Fruit fly (Drosophila melanogaster) whole organism, prepupa: ENCODE measurements around the gene Ubr3.
A peak's percentile ranks its signal among the peaks of the same experiment; 100 is the strongest.

Experiments
- Blimp-1 ChIP-seq: fragments of 200-800 bp; sonication (Bioruptor generic); optimal IDR thresholded peaks from 3 replicates; lab custom pipeline; 2017; ENCODE audit warnings: missing biosample characterization, missing genetic modification characterization, mild to moderate bottlenecking, moderate library complexity, missing genetic modification reagents
- CG10669 ChIP-seq: fragments of 200-800 bp; sonication (Bioruptor generic); optimal IDR thresholded peaks from 3 replicates; lab custom pipeline; 2018; ENCODE audit warnings: missing biosample characterization, mild to moderate bottlenecking, missing genetic modification characterization, moderate library complexity
- CG11762 ChIP-seq: fragments of 200-800 bp; sonication (Bioruptor generic); optimal IDR thresholded peaks from 3 replicates; lab custom pipeline; 2016; ENCODE audit warnings: missing biosample characterization, missing genetic modification characterization; ENCODE audit not compliant: insufficient read depth
- CG11902 ChIP-seq: fragments of 200-800 bp; sonication (Bioruptor generic); optimal IDR thresholded peaks from 3 replicates; lab custom pipeline; 2016; ENCODE audit warnings: missing biosample characterization, missing genetic modification characterization
- CG1621 ChIP-seq: fragments of 200-800 bp; sonication (Bioruptor generic); optimal IDR thresholded peaks from 3 replicates; lab custom pipeline; 2018; ENCODE audit warnings: missing biosample characterization, mild to moderate bottlenecking, missing genetic modification characterization
- CG3032 ChIP-seq: fragments of 200-800 bp; optimal IDR thresholded peaks from 2 replicates; lab custom pipeline; 2019; ENCODE audit warnings: missing biosample characterization, mild to moderate bottlenecking, missing genetic modification characterization, moderate library complexity
- CG31627 ChIP-seq: fragments of 200-800 bp; sonication (Bioruptor generic); optimal IDR thresholded peaks from 3 replicates; lab custom pipeline; 2016; ENCODE audit warnings: missing biosample characterization, missing genetic modification characterization
- CG34406 ChIP-seq: fragments of 200-800 bp; sonication (Bioruptor generic); optimal IDR thresholded peaks from 3 replicates; lab custom pipeline; 2016; ENCODE audit warnings: missing biosample characterization, missing genetic modification characterization
- CG3919 ChIP-seq: fragments of 200-800 bp; sonication (Bioruptor generic); optimal IDR thresholded peaks from 3 replicates; lab custom pipeline; 2016; ENCODE audit warnings: missing biosample characterization, missing genetic modification characterization
- CG4318 ChIP-seq: fragments of 200-800 bp; sonication (Bioruptor generic); optimal IDR thresholded peaks from 3 replicates; lab custom pipeline; 2017; ENCODE audit warnings: missing biosample characterization, mild to moderate bottlenecking, missing genetic modification characterization
- CG6163 ChIP-seq: fragments of 200-800 bp; sonication (Bioruptor generic); IDR thresholded peaks from 3 replicates; pipeline ENCODE4 v1.3.6; 2022; ENCODE audit warnings: missing biosample characterization, missing genetic modification characterization
- CG6792 ChIP-seq: fragments of 200-800 bp; sonication (Bioruptor generic); optimal IDR thresholded peaks from 3 replicates; lab custom pipeline; 2016; ENCODE audit warnings: missing biosample characterization, missing genetic modification characterization
- CG6808 ChIP-seq: fragments of 200-800 bp; sonication (Bioruptor generic); optimal IDR thresholded peaks from 3 replicates; lab custom pipeline; 2017; ENCODE audit warnings: missing biosample characterization, missing genetic modification characterization, mild to moderate bottlenecking, moderate library complexity, missing genetic modification reagents
- CG7368 ChIP-seq: fragments of 200-800 bp; sonication (Bioruptor generic); optimal IDR thresholded peaks from 3 replicates; lab custom pipeline; 2016; ENCODE audit warnings: missing biosample characterization, missing genetic modification characterization
- CG8119 ChIP-seq: fragments of 200-800 bp; sonication (Bioruptor generic); IDR thresholded peaks from 3 replicates; pipeline ENCODE4 v1.3.6; 2022; ENCODE audit warnings: missing biosample characterization, missing genetic modification characterization
- CG8319 ChIP-seq: fragments of 200-800 bp; sonication (Bioruptor generic); optimal IDR thresholded peaks from 3 replicates; lab custom pipeline; 2016; ENCODE audit warnings: missing biosample characterization, missing genetic modification characterization
- CG8632 ChIP-seq: fragments of 200-800 bp; sonication (Bioruptor generic); optimal IDR thresholded peaks from 3 replicates; lab custom pipeline; 2016; ENCODE audit warnings: missing biosample characterization, missing genetic modification characterization
- CG9139 ChIP-seq: fragments of 200-800 bp; sonication (Bioruptor generic); optimal IDR thresholded peaks from 3 replicates; lab custom pipeline; 2017; ENCODE audit warnings: missing biosample characterization, mild to moderate bottlenecking, missing genetic modification characterization
- Eip75B ChIP-seq: fragments of 200-800 bp; sonication (Bioruptor generic); optimal IDR thresholded peaks from 3 replicates; lab custom pipeline; 2016; ENCODE audit warnings: missing biosample characterization, missing genetic modification characterization
- Eip78C ChIP-seq: fragments of 200-800 bp; sonication (Bioruptor generic); peaks from one replicate; lab custom pipeline; 2016; ENCODE audit warnings: missing biosample characterization, missing genetic modification characterization
- Ets21C ChIP-seq: fragments of 200-800 bp; sonication (Bioruptor generic); optimal IDR thresholded peaks from 3 replicates; lab custom pipeline; 2016; ENCODE audit warnings: missing biosample characterization, missing genetic modification characterization
- Ets96B ChIP-seq: fragments of 200-800 bp; optimal IDR thresholded peaks from 2 replicates; lab custom pipeline; 2019; ENCODE audit warnings: missing biosample characterization, mild to moderate bottlenecking, missing genetic modification characterization, moderate library complexity
- Hr38 ChIP-seq: sonication (Bioruptor generic); optimal IDR thresholded peaks from 2 replicates; lab custom pipeline; 2016; ENCODE audit warnings: missing biosample characterization, missing genetic modification characterization
- Hr39 ChIP-seq: fragments of 200-800 bp; sonication (Bioruptor generic); optimal IDR thresholded peaks from 2 replicates; lab custom pipeline; 2016; ENCODE audit warnings: missing biosample characterization, missing genetic modification characterization
- Met ChIP-seq: fragments of 200-800 bp; sonication (Bioruptor generic); optimal IDR thresholded peaks from 3 replicates; lab custom pipeline; 2016; ENCODE audit warnings: missing biosample characterization, missing genetic modification characterization
- OdsH ChIP-seq: fragments of 200-800 bp; sonication (Bioruptor generic); optimal IDR thresholded peaks from 3 replicates; lab custom pipeline; 2016; ENCODE audit warnings: missing biosample characterization, missing genetic modification characterization
- Smox ChIP-seq: fragments of 200-800 bp; sonication (Bioruptor generic); optimal IDR thresholded peaks from 3 replicates; lab custom pipeline; 2016; ENCODE audit warnings: missing biosample characterization, missing genetic modification characterization
- Sox102F ChIP-seq: fragments of 200-800 bp; sonication (Bioruptor generic); optimal IDR thresholded peaks from 2 replicates; lab custom pipeline; 2016; ENCODE audit warnings: missing biosample characterization, mild to moderate bottlenecking, missing genetic modification characterization
- Sox15 ChIP-seq: fragments of 200-800 bp; sonication (Bioruptor generic); optimal IDR thresholded peaks from 3 replicates; lab custom pipeline; 2016; ENCODE audit warnings: missing biosample characterization, missing genetic modification characterization
- achi ChIP-seq: fragments of 200-800 bp; sonication (Bioruptor generic); optimal IDR thresholded peaks from 3 replicates; lab custom pipeline; 2016; ENCODE audit warnings: missing biosample characterization, missing genetic modification characterization
- acj6 ChIP-seq: fragments of 200-800 bp; sonication (Bioruptor generic); optimal IDR thresholded peaks from 3 replicates; lab custom pipeline; 2016; ENCODE audit warnings: missing biosample characterization, missing genetic modification characterization
- dac ChIP-seq: fragments of 200-800 bp; sonication (Bioruptor generic); optimal IDR thresholded peaks from 2 replicates; lab custom pipeline; 2017; ENCODE audit warnings: missing biosample characterization, mild to moderate bottlenecking, missing genetic modification characterization
- dsx ChIP-seq: fragments of 200-800 bp; optimal IDR thresholded peaks from 3 replicates; lab custom pipeline; 2019; ENCODE audit warnings: missing biosample characterization, mild to moderate bottlenecking, missing genetic modification characterization, moderate library complexity; ENCODE audit not compliant: poor library complexity, severe bottlenecking
- eg ChIP-seq: fragments of 200-800 bp; sonication (Bioruptor generic); IDR thresholded peaks from 3 replicates; pipeline ENCODE4 v1.3.6; 2022; ENCODE audit warnings: missing biosample characterization, missing genetic modification characterization
- esn ChIP-seq: fragments of 200-800 bp; sonication (Bioruptor generic); optimal IDR thresholded peaks from 2 replicates; lab custom pipeline; 2016; ENCODE audit warnings: missing biosample characterization, mild to moderate bottlenecking, missing genetic modification characterization, moderate library complexity
- fd59A ChIP-seq: fragments of 200-800 bp; sonication (Bioruptor generic); optimal IDR thresholded peaks from 2 replicates; lab custom pipeline; 2017; ENCODE audit warnings: missing biosample characterization, mild to moderate bottlenecking, missing genetic modification characterization, missing genetic modification reagents
- fd85E ChIP-seq: fragments of 200-800 bp; sonication (Bioruptor generic); optimal IDR thresholded peaks from 3 replicates; lab custom pipeline; 2016; ENCODE audit warnings: missing biosample characterization, missing genetic modification characterization
- fkh ChIP-seq: fragments of 200-800 bp; sonication (Bioruptor generic); optimal IDR thresholded peaks from 3 replicates; lab custom pipeline; 2017; ENCODE audit warnings: missing biosample characterization, mild to moderate bottlenecking, missing genetic modification characterization, moderate library complexity
- net ChIP-seq: fragments of 200-800 bp; sonication (Bioruptor generic); optimal IDR thresholded peaks from 3 replicates; lab custom pipeline; 2016; ENCODE audit warnings: missing biosample characterization, missing genetic modification characterization
- pdm3 ChIP-seq: fragments of 200-800 bp; sonication (Bioruptor generic); optimal IDR thresholded peaks from 3 replicates; lab custom pipeline; 2016; ENCODE audit warnings: missing biosample characterization, missing genetic modification characterization
- salr ChIP-seq, 2 experiments: fragments of 200-800 bp; sonication (Bioruptor generic); optimal IDR thresholded peaks; 3 replicates each; lab custom pipeline; 2016 to 2018; ENCODE audit warnings: missing biosample characterization in 2 of 2, missing genetic modification characterization in 2 of 2, mild to moderate bottlenecking in 1 of 2
- spab ChIP-seq: fragments of 200-800 bp; sonication (Bioruptor generic); optimal IDR thresholded peaks from 2 replicates; lab custom pipeline; 2017; ENCODE audit warnings: missing biosample characterization, mild to moderate bottlenecking, missing genetic modification characterization, missing genetic modification reagents
- ss ChIP-seq, 2 experiments: fragments of 200-800 bp; sonication (Bioruptor generic); optimal IDR thresholded peaks; 2 replicates in 1 of 2; 3 replicates in 1 of 2; lab custom pipeline; 2017 to 2018; ENCODE audit warnings: mild to moderate bottlenecking in 2 of 2, missing biosample characterization in 2 of 2, missing genetic modification characterization in 2 of 2, moderate library complexity in 1 of 2
- svp ChIP-seq: fragments of 200-800 bp; sonication (Bioruptor generic); peaks from one replicate; lab custom pipeline; 2016; ENCODE audit warnings: missing biosample characterization, missing genetic modification characterization
- topi ChIP-seq: fragments of 200-800 bp; sonication (Bioruptor generic); optimal IDR thresholded peaks from 3 replicates; lab custom pipeline; 2016; ENCODE audit warnings: missing biosample characterization, missing genetic modification characterization

Ubr3 gene

dm6 chrX:7891596-7892538 lies 43.8 kb upstream of the Ubr3 start, which contains the start of gene Nek2 (continued):
- TF ChIP-seq CG8319 (GFP tag; lab: Kevin White, UChicago) (no peak), CG4318 (no peak), dac (GFP tag; lab: Kevin White, UChicago) (no peak), CG11762 (GFP tag; lab: Kevin White, UChicago) (no peak), CG9139 (no peak), Sox15 (GFP tag; lab: Kevin White, UChicago) (no peak), CG7368 (no peak), eg (GFP tag; lab: Robert Waterston, UW) (no peak), net (GFP tag; lab: Kevin White, UChicago) (no peak), Hr39 (GFP tag; lab: Kevin White, UChicago) (no peak), CG10669 (GFP tag; lab: Kevin White, UChicago) (peak; percentile 19), CG1621 (no peak), Hr38 (GFP tag; lab: Kevin White, UChicago) (no peak), Sox102F (GFP tag; lab: Kevin White, UChicago) (no peak), svp (peak; percentile 37), Eip78C (GFP tag; lab: Kevin White, UChicago) (peak; percentile 79), fkh (GFP tag; lab: Kevin White, UChicago) (no peak), pdm3 (GFP tag; lab: Kevin White, UChicago) (no peak), Ets96B (tag; lab: Kevin White, UChicago) (peak; percentile 27), esn (GFP tag; lab: Kevin White, UChicago) (peak; percentile 18), CG8632 (GFP tag; lab: Kevin White, UChicago) (no peak), Met (GFP tag; lab: Kevin White, UChicago) (no peak)

dm6 chrX:7892539-7892899 lies 43.2 kb upstream of the Ubr3 start:
- TF ChIP-seq CG31627 (peak; percentile 62), Blimp-1 (GFP tag; lab: Kevin White, UChicago) (no peak), CG3919 (GFP tag; lab: Kevin White, UChicago) (peak; percentile 59), Eip78C (GFP tag; lab: Kevin White, UChicago) (peak; percentile 90), CG8319 (GFP tag; lab: Kevin White, UChicago) (peak; percentile 15), achi (GFP tag; lab: Kevin White, UChicago) (peak; percentile 53), spab (GFP tag; lab: Kevin White, UChicago) (peak; percentile 8), topi (GFP tag; lab: Kevin White, UChicago) (peak; percentile 74), dsx (GFP tag; lab: Kevin White, UChicago) (no peak), fd85E (no peak), CG34406 (GFP tag; lab: Kevin White, UChicago) (peak; percentile 41), CG6808 (peak; percentile 44), acj6 (peak; percentile 65), CG6792 (GFP tag; lab: Kevin White, UChicago) (peak; percentile 48), fd59A (GFP tag; lab: Kevin White, UChicago) (peak; percentile 32), CG6163 (0 out of 3 replicates have a peak, but pooled peaks have one; percentile 25), salr (GFP tag; optimal IDR thresholded peaks at IDR 0.05; lab: Kevin White, UChicago) (peak in 1 of 2 experiments; percentile 42), OdsH (GFP tag; lab: Kevin White, UChicago) (peak; percentile 63), CG7368 (no peak), Smox (GFP tag; lab: Kevin White, UChicago) (peak; percentile 70), CG10669 (GFP tag; lab: Kevin White, UChicago) (peak; percentile 39), esn (GFP tag; lab: Kevin White, UChicago) (peak; percentile 73), CG11902 (peak; percentile 10), CG8632 (GFP tag; lab: Kevin White, UChicago) (peak; percentile 25), Hr38 (GFP tag; lab: Kevin White, UChicago) (no peak), CG11762 (GFP tag; lab: Kevin White, UChicago) (peak; percentile 46), Eip75B (GFP tag; lab: Kevin White, UChicago) (peak; percentile 59), svp (peak; percentile 80), net (GFP tag; lab: Kevin White, UChicago) (peak; percentile 1), ss (GFP tag; optimal IDR thresholded peaks at IDR 0.05; lab: Kevin White, UChicago) (peak; percentile 1 to 48), CG1621 (no peak), Ets21C (peak; percentile 55), CG8119 (GFP tag; lab: Robert Waterston, UW) (peak; percentile 72), Met (GFP tag; lab: Kevin White, UChicago) (peak; percentile 72), CG3032 (peak; percentile 43), Sox15 (GFP tag; lab: Kevin White, UChicago) (no peak), CG9139 (no peak)
